Worm (Caenorhabditis elegans) whole organism, young adult: ENCODE measurements around the gene E04F6.8.

Experiments
- B0261.1 ChIP-seq: sonication (generic microtip); optimal IDR thresholded peaks from 2 replicates; lab custom pipeline; 2016; ENCODE audit warnings: mild to moderate bottlenecking, missing genetic modification characterization, moderate library complexity, missing compliant biosample characterization
- B0336.3 ChIP-seq: fragments of 200-800 bp; sonication (Bioruptor generic); IDR thresholded peaks from 2 replicates; pipeline ENCODE4 v1.3.6; 2022; ENCODE audit warnings: missing genetic modification characterization, missing compliant biosample characterization
- C17E4.6 ChIP-seq: fragments of 200-800 bp; sonication (Bioruptor generic); IDR thresholded peaks from 2 replicates; pipeline ENCODE4 v1.3.6; 2022; ENCODE audit warnings: missing genetic modification reagents, missing genetic modification characterization, missing compliant biosample characterization
- F10E7.11 ChIP-seq: sonication (generic microtip); optimal IDR thresholded peaks from 2 replicates; lab custom pipeline; 2017; ENCODE audit warnings: mild to moderate bottlenecking, missing genetic modification characterization, moderate library complexity, missing compliant biosample characterization
- F33H1.4 ChIP-seq: fragments of 200-800 bp; sonication (Bioruptor generic); IDR thresholded peaks from 2 replicates; pipeline ENCODE4 v1.3.6; 2022; ENCODE audit warnings: missing genetic modification reagents, missing genetic modification characterization, missing compliant biosample characterization
- F52B5.7 ChIP-seq: sonication (generic microtip); optimal IDR thresholded peaks from 2 replicates; lab custom pipeline; 2016; ENCODE audit warnings: mild to moderate bottlenecking, missing genetic modification characterization, missing compliant biosample characterization
- F55B11.4 ChIP-seq: sonication (generic microtip); optimal IDR thresholded peaks from 2 replicates; lab custom pipeline; 2016; ENCODE audit warnings: missing compliant biosample characterization, missing genetic modification characterization, borderline replicate concordance; ENCODE audit not compliant: insufficient read depth
- Y95B8A.8 ChIP-seq: fragments of 200-800 bp; sonication (Bioruptor generic); IDR thresholded peaks from 2 replicates; pipeline ENCODE4 v1.3.6; 2022; ENCODE audit warnings: missing genetic modification reagents, missing genetic modification characterization, missing compliant biosample characterization
- ama-1 ChIP-seq, 3 experiments: fragments of 150-350 bp in 1 of 3; sonication (generic microtip) in 2 of 3; optimal IDR thresholded peaks; 2 replicates each; lab custom pipeline; 2014 to 2018; ENCODE audit warnings: missing biosample characterization in 2 of 3, missing genetic modification characterization in 2 of 3, missing genetic modification reagents in 2 of 3
- aptf-2 ChIP-seq: fragments of 200-800 bp; sonication (Bioruptor generic); conservative IDR thresholded peaks from 2 replicates; pipeline ENCODE4 v1.3.6; 2022; ENCODE audit warnings: missing genetic modification reagents, missing genetic modification characterization, missing compliant biosample characterization
- aptf-3 ChIP-seq: fragments of 200-800 bp; sonication (Bioruptor generic); IDR thresholded peaks from 2 replicates; pipeline ENCODE4 v1.3.6; 2022; ENCODE audit warnings: missing genetic modification characterization, missing compliant biosample characterization
- athp-1 ChIP-seq: sonication (generic microtip); optimal IDR thresholded peaks from 2 replicates; lab custom pipeline; 2017; ENCODE audit warnings: mild to moderate bottlenecking, missing genetic modification characterization, missing compliant biosample characterization
- bed-2 ChIP-seq: fragments of 200-800 bp; sonication (Bioruptor generic); IDR thresholded peaks from 2 replicates; pipeline ENCODE4 v1.3.6; 2022; ENCODE audit warnings: missing genetic modification reagents, missing genetic modification characterization, missing compliant biosample characterization
- ceh-58 ChIP-seq: fragments of 200-800 bp; sonication (Bioruptor generic); IDR thresholded peaks from 2 replicates; pipeline ENCODE4 v1.3.6; 2022; ENCODE audit warnings: missing genetic modification characterization, missing compliant biosample characterization
- chd-7 ChIP-seq: sonication (generic microtip); optimal IDR thresholded peaks from 2 replicates; lab custom pipeline; 2016; ENCODE audit warnings: mild to moderate bottlenecking, missing genetic modification characterization, moderate library complexity, missing compliant biosample characterization
- dox-1 ChIP-seq: fragments of 200-800 bp; sonication (Bioruptor generic); IDR thresholded peaks from 2 replicates; pipeline ENCODE4 v1.3.6; 2022; ENCODE audit warnings: missing genetic modification reagents, missing genetic modification characterization, missing compliant biosample characterization
- efl-1 ChIP-seq: fragments of 150-350 bp; optimal IDR thresholded peaks from 2 replicates; lab custom pipeline; 2014; ENCODE audit warnings: missing biosample characterization, missing genetic modification reagents, missing genetic modification characterization
- fkh-3 ChIP-seq: sonication (generic microtip); optimal IDR thresholded peaks from 2 replicates; lab custom pipeline; 2016; ENCODE audit warnings: mild to moderate bottlenecking, missing genetic modification characterization, missing compliant biosample characterization
- hsf-1 ChIP-seq: fragments of 200-800 bp; sonication (Bioruptor generic); IDR thresholded peaks from 2 replicates; pipeline ENCODE4 v1.3.6; 2022; ENCODE audit warnings: missing genetic modification reagents, missing genetic modification characterization, missing compliant biosample characterization
- lag-1 ChIP-seq: fragments of 200-800 bp; sonication (Bioruptor generic); IDR thresholded peaks from 2 replicates; pipeline ENCODE4 v1.3.6; 2022; ENCODE audit warnings: missing genetic modification reagents, missing genetic modification characterization, missing compliant biosample characterization
- lin-26 ChIP-seq: fragments of 200-800 bp; sonication (Bioruptor generic); IDR thresholded peaks from 2 replicates; pipeline ENCODE4 v1.3.6; 2022; ENCODE audit warnings: missing genetic modification reagents, missing genetic modification characterization, missing compliant biosample characterization
- lin-35 ChIP-seq, 3 experiments: fragments of 150-350 bp in 2 of 3; sonication (generic microtip) in 1 of 3; optimal IDR thresholded peaks; 2 replicates each; lab custom pipeline; 2014 to 2018; ENCODE audit warnings: missing biosample characterization in 3 of 3, missing genetic modification characterization in 3 of 3, missing genetic modification reagents in 3 of 3
- lin-40 ChIP-seq: sonication (generic microtip); optimal IDR thresholded peaks from 2 replicates; lab custom pipeline; 2016; ENCODE audit warnings: missing genetic modification characterization, mild to moderate bottlenecking, missing compliant biosample characterization, missing genotype, missing genetic modification reagents
- lir-1 ChIP-seq: fragments of 200-800 bp; sonication (Bioruptor generic); conservative IDR thresholded peaks from 2 replicates; pipeline ENCODE4 v1.3.6; 2022; ENCODE audit warnings: missing genetic modification reagents, missing genetic modification characterization, missing compliant biosample characterization
- madf-10 ChIP-seq: sonication (generic microtip); optimal IDR thresholded peaks from 2 replicates; lab custom pipeline; 2016; ENCODE audit warnings: mild to moderate bottlenecking, missing genetic modification characterization, missing compliant biosample characterization
- madf-8 ChIP-seq: fragments of 200-800 bp; sonication (Bioruptor generic); conservative IDR thresholded peaks from 2 replicates; pipeline ENCODE4 v1.3.6; 2022; ENCODE audit warnings: missing genetic modification reagents, missing genetic modification characterization, missing compliant biosample characterization
- mel-28 ChIP-seq: sonication (generic microtip); optimal IDR thresholded peaks from 2 replicates; lab custom pipeline; 2016; ENCODE audit warnings: borderline replicate concordance, mild to moderate bottlenecking, missing genetic modification characterization, missing compliant biosample characterization
- mes-4 ChIP-seq: sonication (generic microtip); optimal IDR thresholded peaks from 2 replicates; lab custom pipeline; 2016; ENCODE audit warnings: missing genotype, missing genetic modification characterization, missing compliant biosample characterization
- mxl-1 ChIP-seq: sonication (generic microtip); optimal IDR thresholded peaks from 2 replicates; lab custom pipeline; 2016; ENCODE audit warnings: missing genetic modification characterization, missing compliant biosample characterization
- nfya-1 ChIP-seq: sonication (generic microtip); optimal IDR thresholded peaks from 2 replicates; lab custom pipeline; 2017; ENCODE audit warnings: antibody characterized with exemption, missing compliant biosample characterization, missing genetic modification characterization, borderline replicate concordance; ENCODE audit not compliant: insufficient read depth
- pbrm-1 ChIP-seq: fragments of 200-800 bp; sonication (Bioruptor generic); IDR thresholded peaks from 2 replicates; pipeline ENCODE4 v1.3.6; 2022; ENCODE audit warnings: missing genetic modification reagents, missing genetic modification characterization, missing compliant biosample characterization
- rpc-1 ChIP-seq, 2 experiments: fragments of 150-350 bp in 1 of 2; sonication (generic microtip) in 1 of 2; optimal IDR thresholded peaks; 2 replicates each; lab custom pipeline; 2014 to 2018; ENCODE audit warnings: missing biosample characterization in 1 of 2, missing genetic modification characterization in 1 of 2, missing genetic modification reagents in 1 of 2, missing genotype in 1 of 2
- sea-2 ChIP-seq: fragments of 200-800 bp; sonication (Bioruptor generic); IDR thresholded peaks from 2 replicates; pipeline ENCODE4 v1.3.6; 2022; ENCODE audit warnings: missing genetic modification characterization, missing compliant biosample characterization
- snpc-1.1 ChIP-seq: sonication (generic microtip); optimal IDR thresholded peaks from 2 replicates; lab custom pipeline; 2017; ENCODE audit warnings: missing genetic modification characterization, mild to moderate bottlenecking, missing compliant biosample characterization, antibody characterized with exemption, moderate library complexity, missing genotype, missing genetic modification reagents; ENCODE audit not compliant: insufficient read depth
- snpc-1.3 ChIP-seq: sonication (generic microtip); optimal IDR thresholded peaks from 2 replicates; lab custom pipeline; 2017; ENCODE audit warnings: missing genetic modification characterization, mild to moderate bottlenecking, missing compliant biosample characterization, antibody characterized with exemption, moderate library complexity, missing genotype, missing genetic modification reagents; ENCODE audit not compliant: insufficient read depth
- somi-1 ChIP-seq: fragments of 200-800 bp; sonication (Bioruptor generic); optimal IDR thresholded peaks from 2 replicates; lab custom pipeline; 2018; ENCODE audit warnings: mild to moderate bottlenecking, missing genetic modification characterization, missing compliant biosample characterization
- unc-130 ChIP-seq: sonication (generic microtip); optimal IDR thresholded peaks from 2 replicates; lab custom pipeline; 2016; ENCODE audit warnings: missing genetic modification reagents, missing genetic modification characterization, missing compliant biosample characterization
- unc-62 ChIP-seq: fragments of 150-350 bp; optimal IDR thresholded peaks from 2 replicates; lab custom pipeline; 2014; ENCODE audit warnings: missing biosample characterization, missing genetic modification reagents, missing genetic modification characterization
- zfh-2 ChIP-seq: fragments of 200-800 bp; sonication (Bioruptor generic); conservative IDR thresholded peaks from 2 replicates; pipeline ENCODE4 v1.3.6; 2022; ENCODE audit warnings: missing genetic modification reagents, missing genetic modification characterization, missing compliant biosample characterization
- ztf-18 ChIP-seq: sonication (generic microtip); optimal IDR thresholded peaks from 2 replicates; lab custom pipeline; 2016; ENCODE audit warnings: missing genotype, mild to moderate bottlenecking, missing genetic modification characterization, missing compliant biosample characterization
- ztf-22 ChIP-seq: fragments of 200-800 bp; sonication (Bioruptor generic); optimal IDR thresholded peaks from 2 replicates; lab custom pipeline; 2018; ENCODE audit warnings: mild to moderate bottlenecking, missing genetic modification characterization, moderate library complexity, missing compliant biosample characterization
- ztf-26 ChIP-seq: sonication (generic microtip); optimal IDR thresholded peaks from 2 replicates; lab custom pipeline; 2017; ENCODE audit warnings: missing genetic modification characterization, missing compliant biosample characterization
- ztf-28 ChIP-seq: fragments of 200-800 bp; sonication (Bioruptor generic); IDR thresholded peaks from 2 replicates; pipeline ENCODE4 v1.3.6; 2022; ENCODE audit warnings: missing genetic modification reagents, missing genetic modification characterization, missing compliant biosample characterization
- ztf-3 ChIP-seq: fragments of 200-800 bp; sonication (Bioruptor generic); optimal IDR thresholded peaks from 2 replicates; lab custom pipeline; 2018; ENCODE audit warnings: mild to moderate bottlenecking, missing genetic modification characterization, missing compliant biosample characterization

The E04F6.8 gene

ce11 chrII:7230684-7231083, 19.5 kb upstream of the E04F6.8 start:
- TF ChIP-seq chd-7: no peak
- TF ChIP-seq unc-130: no peak
- no peak for TF ChIP-seq efl-1 (GFP tag; lab: Kevin White, UChicago)
- no peak for TF ChIP-seq sea-2 (GFP tag; lab: Robert Waterston, UW)
- no peak for TF ChIP-seq mel-28 (tag; lab: Kevin White, UChicago)
- no peak for TF ChIP-seq somi-1 (GFP tag; lab: Kevin White, UChicago)
- no peak for TF ChIP-seq pbrm-1 (GFP tag; lab: Robert Waterston, UW)
- TF ChIP-seq C17E4.6 (GFP tag; lab: Robert Waterston, UW): no peak
- TF ChIP-seq ztf-28 (GFP tag; lab: Robert Waterston, UW): no peak
- TF ChIP-seq F33H1.4 (GFP tag; lab: Robert Waterston, UW): no peak
- TF ChIP-seq ztf-26: no peak
- TF ChIP-seq madf-8 (GFP tag; lab: Robert Waterston, UW): no peak
- no peak for TF ChIP-seq B0336.3 (GFP tag; lab: Robert Waterston, UW)
- TF ChIP-seq madf-10 (tag; lab: Kevin White, UChicago): no peak
- TF ChIP-seq bed-2 (GFP tag; lab: Robert Waterston, UW): no peak
- no peak for TF ChIP-seq F55B11.4 (tag; lab: Kevin White, UChicago)
- no peak for TF ChIP-seq Y95B8A.8

- no peak for TF ChIP-seq somi-1 (GFP tag; lab: Kevin White, UChicago)
- no peak for TF ChIP-seq dox-1
- no peak for TF ChIP-seq lin-35 (GFP tag; optimal IDR thresholded peaks at IDR 0.05; lab: Kevin White, UChicago)
- TF ChIP-seq rpc-1 (optimal IDR thresholded peaks at IDR 0.05; lab: Kevin White, UChicago): no peak
- no peak for TF ChIP-seq rpc-1 (tag; optimal IDR thresholded peaks at IDR 0.05; lab: Kevin White, UChicago)
- no peak for TF ChIP-seq snpc-1.3 (tag; lab: Kevin White, UChicago)
- no peak for TF ChIP-seq mes-4 (tag; lab: Kevin White, UChicago)
- TF ChIP-seq lin-40: no peak
- no peak for TF ChIP-seq ztf-18
- no peak for TF ChIP-seq C17E4.6 (GFP tag; lab: Robert Waterston, UW)
- TF ChIP-seq F52B5.7: no peak
- TF ChIP-seq ztf-3 (GFP tag; lab: Kevin White, UChicago): no peak
- no peak for TF ChIP-seq ztf-22
- peak; percentile 62 for TF ChIP-seq ama-1 (optimal IDR thresholded peaks at IDR 0.05; lab: Kevin White, UChicago)
- no peak for TF ChIP-seq ama-1 (GFP tag; optimal IDR thresholded peaks at IDR 0.05; lab: Kevin White, UChicago)
- 0 out of 2 replicates have a peak, but pooled peaks have one; percentile 37 for TF ChIP-seq hsf-1
- no peak for TF ChIP-seq nfya-1 (tag; lab: Kevin White, UChicago)
- TF ChIP-seq B0261.1 (tag; lab: Kevin White, UChicago): no peak
- TF ChIP-seq, all 124 proteins: peak for 2
Measured at ce11 chrII:7228646-7229200, 17.5 kb upstream of the E04F6.8 start, which contains the start of gene F32A5.4. Gene F32A5.4, plus strand, starts transcription at chrII:7229150.

ce11 chrII:7225864-7226522, 14.8 kb upstream of the E04F6.8 start, which contains the start of gene clh-3:
Gene clh-3, minus strand, starts transcription at chrII:7225914.
- TF ChIP-seq mxl-1 (no peak), lag-1 (no peak), unc-62 (GFP tag; lab: Kevin White, UChicago) (no peak), nfya-1 (tag; lab: Kevin White, UChicago) (no peak), snpc-1.1 (tag; lab: Kevin White, UChicago) (no peak), fkh-3 (tag; lab: Kevin White, UChicago) (no peak), aptf-2 (GFP tag; lab: Robert Waterston, UW) (peak; percentile 99), ama-1 (optimal IDR thresholded peaks at IDR 0.05; lab: Kevin White, UChicago) (no peak), ama-1 (GFP tag; optimal IDR thresholded peaks at IDR 0.05; lab: Kevin White, UChicago) (no peak), aptf-3 (GFP tag; lab: Robert Waterston, UW) (no peak), B0336.3 (GFP tag; lab: Robert Waterston, UW) (no peak), athp-1 (tag; lab: Kevin White, UChicago) (no peak), ceh-58 (GFP tag; lab: Robert Waterston, UW) (no peak), zfh-2 (GFP tag; lab: Robert Waterston, UW) (no peak), lir-1 (no peak), F10E7.11 (no peak), lin-26 (GFP tag; lab: Robert Waterston, UW) (no peak)
